Fruit fly (Drosophila melanogaster) whole organism, wandering third instar larva: ENCODE measurements around the gene ND-24L.

Source experiments
- Hr78 ChIP-seq: fragments of >200 bp; optimal IDR thresholded peaks from 2 replicates; lab custom pipeline; 2017; ENCODE audit warnings: missing biosample characterization, missing genetic modification characterization
- Rel ChIP-seq, 2 experiments: fragments of 200-800 bp; sonication (Bioruptor generic) in 1 of 2; optimal IDR thresholded peaks; 2 replicates in 1 of 2; 3 replicates in 1 of 2; lab custom pipeline; 2016 to 2019; ENCODE audit warnings: mild to moderate bottlenecking in 2 of 2, missing biosample characterization in 2 of 2, missing genetic modification characterization in 2 of 2, moderate library complexity in 1 of 2
- ey ChIP-seq: fragments of 200-800 bp; sonication (Bioruptor generic); optimal IDR thresholded peaks from 2 replicates; lab custom pipeline; 2016; ENCODE audit warnings: missing biosample characterization, missing genetic modification characterization

DNA sequence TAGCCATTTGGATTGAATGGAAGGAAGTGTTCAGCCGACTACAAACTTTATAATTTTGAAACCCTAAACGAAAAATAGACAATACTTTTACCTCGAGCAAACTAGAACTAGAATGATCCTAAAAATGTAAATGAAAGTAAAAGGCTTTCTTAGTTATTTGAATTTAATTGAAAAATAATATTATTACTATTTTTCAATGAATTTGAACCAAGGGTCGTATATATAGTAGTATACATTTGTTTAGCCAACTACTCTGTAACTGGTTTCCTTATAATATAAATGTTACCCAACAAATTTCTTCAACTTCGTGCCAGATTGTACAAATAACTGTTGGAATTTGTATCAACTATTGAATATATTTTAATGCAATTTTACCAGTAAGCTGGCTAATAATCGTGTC lies 4.8 kb upstream of the ND-24L start, which contains the start of gene CG13725:
- TF ChIP-seq Rel (GFP tag; optimal IDR thresholded peaks at IDR 0.05; lab: Kevin White, UChicago): no peak
- no peak for TF ChIP-seq Rel (tag; optimal IDR thresholded peaks at IDR 0.05; lab: Kevin White, UChicago)
- no peak for TF ChIP-seq ey (GFP tag; lab: Kevin White, UChicago)
- no peak for TF ChIP-seq Hr78
